5 fruit fly cellular contexts compared by ENCODE assay signal in genomic region chr3R:24006449-24007159, dm6.
TF ChIP-seq lines count a peak whose summit lies in the region.

No protein-coding gene starts in this region.

- no peak for TF ChIP-seq CTCF in whole organism, embryonic (GFP tag; optimal IDR thresholded peaks at IDR 0.05; lab: Kevin White, UChicago)

TF ChIP-seq in whole organism, adult, 20 proteins besides CTCF, POLR2A, EP300 and RAD21 (continues in another document):
- TF ChIP-seq toe (GFP tag; optimal IDR thresholded peaks at IDR 0.05; lab: Kevin White, UChicago), result peak; percentile 48
- TF ChIP-seq Clk (GFP tag; optimal IDR thresholded peaks at IDR 0.05; lab: Kevin White, UChicago), result no peak
- no peak for TF ChIP-seq Crg-1 (GFP tag; optimal IDR thresholded peaks at IDR 0.05; lab: Kevin White, UChicago)
- TF ChIP-seq bab1 (GFP tag; optimal IDR thresholded peaks at IDR 0.05; lab: Kevin White, UChicago), result peak; percentile 46
- TF ChIP-seq pad (GFP tag; optimal IDR thresholded peaks at IDR 0.05; lab: Kevin White, UChicago), result peak; percentile 54
- peak; percentile 35 for TF ChIP-seq CG11617 (GFP tag; optimal IDR thresholded peaks at IDR 0.05; lab: Kevin White, UChicago)
- peak; percentile 40 for TF ChIP-seq CG7101 (tag; optimal IDR thresholded peaks at IDR 0.05; lab: Kevin White, UChicago)
- peak; percentile 42 for TF ChIP-seq tj (GFP tag; optimal IDR thresholded peaks at IDR 0.05; lab: Kevin White, UChicago)
- TF ChIP-seq CG7045 (GFP tag; optimal IDR thresholded peaks at IDR 0.05; lab: Kevin White, UChicago), result peak; percentile 4
- no peak for TF ChIP-seq ovo (GFP tag; optimal IDR thresholded peaks at IDR 0.05; lab: Kevin White, UChicago)
- TF ChIP-seq kay (GFP tag; lab: Kevin White, UChicago; ENCODE audit: borderline replicate concordance), result no peak
- no peak for TF ChIP-seq CG1620 (GFP tag; optimal IDR thresholded peaks at IDR 0.05; lab: Kevin White, UChicago)
- TF ChIP-seq Mnt (GFP tag; optimal IDR thresholded peaks at IDR 0.05; lab: Kevin White, UChicago), result peak; percentile 62
- TF ChIP-seq cnc (optimal IDR thresholded peaks at IDR 0.05; lab: Kevin White, UChicago), result no peak
- TF ChIP-seq CG5204 (GFP tag; optimal IDR thresholded peaks at IDR 0.05; lab: Kevin White, UChicago), result peak; percentile 17
- peak; percentile 45 for TF ChIP-seq CG33017 (tag; optimal IDR thresholded peaks at IDR 0.05; lab: Kevin White, UChicago)
- TF ChIP-seq CG14711 (tag; optimal IDR thresholded peaks at IDR 0.05; lab: Kevin White, UChicago), result no peak
- peak; percentile 58 for TF ChIP-seq cic (GFP tag; optimal IDR thresholded peaks at IDR 0.05; lab: Kevin White, UChicago)

TF ChIP-seq in whole organism, embryonic, 481 proteins besides CTCF, POLR2A, EP300 and RAD21 (continues in another document):
- TF ChIP-seq Opbp (GFP tag; IDR thresholded peaks at IDR 0.05; lab: Robert Waterston, UW; ENCODE audit: partially characterized antibody), result 0 out of 3 replicates have a peak, but pooled peaks have one; percentile 16
- peak; percentile 5 for TF ChIP-seq CG1603 (tag; optimal IDR thresholded peaks at IDR 0.05; lab: Kevin White, UChicago)
- peak; percentile 38; the same call in 1 of the 2 replicates for TF ChIP-seq lmd (GFP tag; IDR thresholded peaks at IDR 0.05; lab: Robert Waterston, UW)
- TF ChIP-seq Ets65A (GFP tag; lab: Kevin White, UChicago), result peak; percentile 88
- no peak for TF ChIP-seq CG12299 (tag; optimal IDR thresholded peaks at IDR 0.05; lab: Kevin White, UChicago)
- peak; percentile 3 for TF ChIP-seq CG7839 (tag; optimal IDR thresholded peaks at IDR 0.05; lab: Kevin White, UChicago)
- TF ChIP-seq mirr (GFP tag; optimal IDR thresholded peaks at IDR 0.05; lab: Kevin White, UChicago), result peak; percentile 46
- peak; percentile 42 for TF ChIP-seq lab (GFP tag; optimal IDR thresholded peaks at IDR 0.05; lab: Kevin White, UChicago)
- TF ChIP-seq CG14710 (tag; optimal IDR thresholded peaks at IDR 0.05; lab: Kevin White, UChicago), result peak; percentile 3
- TF ChIP-seq Fer1 (GFP tag; optimal IDR thresholded peaks at IDR 0.05; lab: Kevin White, UChicago), result peak; percentile 9
- no peak for TF ChIP-seq Dp (GFP tag; optimal IDR thresholded peaks at IDR 0.05; lab: Kevin White, UChicago)
- peak; percentile 47 for TF ChIP-seq slbo (GFP tag; IDR thresholded peaks at IDR 0.05; lab: Robert Waterston, UW)
- TF ChIP-seq CG15514 (GFP tag; optimal IDR thresholded peaks at IDR 0.05; lab: Kevin White, UChicago), result peak; percentile 8
- peak; percentile 33; the same call in 1 of the 2 replicates for TF ChIP-seq sens-2 (GFP tag; IDR thresholded peaks at IDR 0.05; lab: Robert Waterston, UW)
- peak; percentile 8 for TF ChIP-seq Sox102F (GFP tag; optimal IDR thresholded peaks at IDR 0.05; lab: Kevin White, UChicago)
- peak; percentile 41; the same call in 1 of the 3 replicates for TF ChIP-seq Dbx (GFP tag; IDR thresholded peaks at IDR 0.05; lab: Robert Waterston, UW)
- peak; percentile 26 for TF ChIP-seq CG12659 (GFP tag; optimal IDR thresholded peaks at IDR 0.05; lab: Kevin White, UChicago)
- TF ChIP-seq CG2116 (GFP tag; optimal IDR thresholded peaks at IDR 0.05; lab: Kevin White, UChicago), result no peak

TF ChIP-seq in whole organism, prepupa, 60 proteins besides CTCF, POLR2A, EP300 and RAD21 (continues in another document):
- TF ChIP-seq CG32006 (GFP tag; optimal IDR thresholded peaks at IDR 0.05; lab: Kevin White, UChicago) (peak; percentile 47), dac (GFP tag; optimal IDR thresholded peaks at IDR 0.05; lab: Kevin White, UChicago) (peak; percentile 14), OdsH (GFP tag; optimal IDR thresholded peaks at IDR 0.05; lab: Kevin White, UChicago) (peak; percentile 47), CG9139 (GFP tag; optimal IDR thresholded peaks at IDR 0.05; lab: Kevin White, UChicago) (no peak), Sox14 (GFP tag; optimal IDR thresholded peaks at IDR 0.05; lab: Kevin White, UChicago) (peak; percentile 54), CG16779 (tag; optimal IDR thresholded peaks at IDR 0.05; lab: Kevin White, UChicago) (peak; percentile 22), CG1621 (tag; optimal IDR thresholded peaks at IDR 0.05; lab: Kevin White, UChicago) (no peak), salr (GFP tag; optimal IDR thresholded peaks at IDR 0.05; lab: Kevin White, UChicago) (no peak), Hr38 (GFP tag; optimal IDR thresholded peaks at IDR 0.05; lab: Kevin White, UChicago) (no peak), CG10669 (GFP tag; optimal IDR thresholded peaks at IDR 0.05; lab: Kevin White, UChicago) (no peak), dsx (GFP tag; optimal IDR thresholded peaks at IDR 0.05; lab: Kevin White, UChicago; ENCODE audit: poor library complexity, severe bottlenecking) (no peak), esn (GFP tag; optimal IDR thresholded peaks at IDR 0.05; lab: Kevin White, UChicago) (peak; percentile 32), CG8119 (GFP tag; IDR thresholded peaks at IDR 0.05; lab: Robert Waterston, UW) (peak; percentile 55), vri (GFP tag; optimal IDR thresholded peaks at IDR 0.05; lab: Kevin White, UChicago) (peak; percentile 9), svp (GFP tag; lab: Kevin White, UChicago) (peak; percentile 80), eg (GFP tag; IDR thresholded peaks at IDR 0.05; lab: Robert Waterston, UW) (peak; percentile 54), CG31627 (GFP tag; optimal IDR thresholded peaks at IDR 0.05; lab: Kevin White, UChicago) (peak; percentile 20), CG6808 (GFP tag; optimal IDR thresholded peaks at IDR 0.05; lab: Kevin White, UChicago) (peak; percentile 14), CG6854 (GFP tag; optimal IDR thresholded peaks at IDR 0.05; lab: Kevin White, UChicago) (peak; percentile 17), Met (GFP tag; optimal IDR thresholded peaks at IDR 0.05; lab: Kevin White, UChicago) (peak; percentile 56)

TF ChIP-seq in whole organism, pupa, 21 proteins besides CTCF, POLR2A, EP300 and RAD21 (continues in another document):
- peak; percentile 11; the same call in 1 of the 3 replicates for TF ChIP-seq fd96Ca (GFP tag; IDR thresholded peaks at IDR 0.05; lab: Robert Waterston, UW)
- TF ChIP-seq Ets98B (GFP tag; IDR thresholded peaks at IDR 0.05; lab: Robert Waterston, UW), result 0 out of 2 replicates have a peak, but pooled peaks have one; percentile 44
- no peak for TF ChIP-seq CG15710 (tag; optimal IDR thresholded peaks at IDR 0.05; lab: Kevin White, UChicago)
- TF ChIP-seq CG10348 (GFP tag; IDR thresholded peaks at IDR 0.05; lab: Robert Waterston, UW), result no peak
- TF ChIP-seq rn (GFP tag; IDR thresholded peaks at IDR 0.05; lab: Robert Waterston, UW), result no peak
- TF ChIP-seq CG34367 (tag; optimal IDR thresholded peaks at IDR 0.05; lab: Kevin White, UChicago), result no peak
- TF ChIP-seq Pif1A (GFP tag; optimal IDR thresholded peaks at IDR 0.05; lab: Kevin White, UChicago), result peak; percentile 21
- TF ChIP-seq gl (tag; optimal IDR thresholded peaks at IDR 0.05; lab: Kevin White, UChicago), result no peak
- TF ChIP-seq Pif1B (GFP tag; optimal IDR thresholded peaks at IDR 0.05; lab: Kevin White, UChicago), result peak; percentile 55
- no peak for TF ChIP-seq CG13204 (GFP tag; optimal IDR thresholded peaks at IDR 0.05; lab: Kevin White, UChicago)
- TF ChIP-seq CG14655 (GFP tag; optimal IDR thresholded peaks at IDR 0.05; lab: Kevin White, UChicago), result peak; percentile 34
- no peak for TF ChIP-seq D1 (tag; optimal IDR thresholded peaks at IDR 0.05; lab: Kevin White, UChicago)
- TF ChIP-seq CG4496 (GFP tag; IDR thresholded peaks at IDR 0.05; lab: Robert Waterston, UW), result peak; percentile 52; the same call in 2 of the 3 replicates
- no peak for TF ChIP-seq Snoo (tag; optimal IDR thresholded peaks at IDR 0.05; lab: Kevin White, UChicago)
- TF ChIP-seq CG12605 (GFP tag; IDR thresholded peaks at IDR 0.05; lab: Robert Waterston, UW), result 0 out of 2 replicates have a peak, but pooled peaks have one; percentile 23
- TF ChIP-seq CG32121 (GFP tag; IDR thresholded peaks at IDR 0.05; lab: Robert Waterston, UW), result peak; percentile 36; the same call in 1 of the 2 replicates
- peak; percentile 1 for TF ChIP-seq CG8159 (tag; optimal IDR thresholded peaks at IDR 0.05; lab: Kevin White, UChicago)
- TF ChIP-seq CG8301 (tag; optimal IDR thresholded peaks at IDR 0.05; lab: Kevin White, UChicago), result peak; percentile 28
- TF ChIP-seq CG9948 (tag; optimal IDR thresholded peaks at IDR 0.05; lab: Kevin White, UChicago), result no peak
- no peak for TF ChIP-seq CG17806 (tag; optimal IDR thresholded peaks at IDR 0.05; lab: Kevin White, UChicago)

TF ChIP-seq in whole organism, wandering third instar larva, 38 proteins besides CTCF, POLR2A, EP300 and RAD21:
- TF ChIP-seq HLH106 (tag; optimal IDR thresholded peaks at IDR 0.05; lab: Kevin White, UChicago) (peak; percentile 45), Vsx2 (GFP tag; optimal IDR thresholded peaks at IDR 0.05; lab: Kevin White, UChicago; ENCODE audit: partially characterized antibody) (peak; percentile 11), Myc (optimal IDR thresholded peaks at IDR 0.05; lab: Kevin White, UChicago) (peak; percentile 99), woc (GFP tag; optimal IDR thresholded peaks at IDR 0.05; lab: Kevin White, UChicago) (peak; percentile 45), psq (GFP tag; optimal IDR thresholded peaks at IDR 0.05; lab: Kevin White, UChicago) (peak; percentile 37), jim (GFP tag; optimal IDR thresholded peaks at IDR 0.05; lab: Kevin White, UChicago) (peak; percentile 43), Sp1 (GFP tag; optimal IDR thresholded peaks at IDR 0.05; lab: Kevin White, UChicago) (peak; percentile 40), dl (GFP tag; optimal IDR thresholded peaks at IDR 0.05; lab: Kevin White, UChicago; ENCODE audit: insufficient read depth in 1 of 2, partially characterized antibody in 2 of 2) (peak in 1 of 2 experiments; percentile 9), dmrt93B (GFP tag; optimal IDR thresholded peaks at IDR 0.05; lab: Kevin White, UChicago) (no peak), h (GFP tag; optimal IDR thresholded peaks at IDR 0.05; lab: Kevin White, UChicago) (peak; percentile 46), Dif (GFP tag; optimal IDR thresholded peaks at IDR 0.05; lab: Kevin White, UChicago; ENCODE audit: partially characterized antibody) (peak; percentile 68), usp (GFP tag; optimal IDR thresholded peaks at IDR 0.05; lab: Kevin White, UChicago) (no peak), Jra (GFP tag; optimal IDR thresholded peaks at IDR 0.05; lab: Kevin White, UChicago) (no peak), br (GFP tag; optimal IDR thresholded peaks at IDR 0.05; lab: Kevin White, UChicago) (peak; percentile 33), Hr83 (GFP tag; optimal IDR thresholded peaks at IDR 0.05; lab: Kevin White, UChicago; ENCODE audit: poor library complexity, severe bottlenecking) (peak; percentile 70), N (GFP tag; optimal IDR thresholded peaks at IDR 0.05; lab: Kevin White, UChicago) (no peak), CrebA (GFP tag; optimal IDR thresholded peaks at IDR 0.05; lab: Kevin White, UChicago; ENCODE audit: borderline replicate concordance) (no peak), Mio (GFP tag; optimal IDR thresholded peaks at IDR 0.05; lab: Kevin White, UChicago) (no peak), fru (GFP tag; optimal IDR thresholded peaks at IDR 0.05; lab: Kevin White, UChicago) (peak; percentile 34)
TF ChIP-seq in whole organism, wandering third instar larva: peak in this region for 13.
